Worm (Caenorhabditis elegans) whole organism, young adult: ENCODE results near the gene C17E7.13.
A peak's percentile ranks its signal among the peaks of the same experiment; 100 is the strongest.

Source experiments
- B0019.2 ChIP-seq: fragments of 200-800 bp; sonication (Bioruptor generic); conservative IDR thresholded peaks from 2 replicates; pipeline ENCODE4 v1.3.6; 2022; ENCODE audit warnings: missing genetic modification reagents, missing genetic modification characterization, missing compliant biosample characterization
- B0336.3 ChIP-seq: fragments of 200-800 bp; sonication (Bioruptor generic); IDR thresholded peaks from 2 replicates; pipeline ENCODE4 v1.3.6; 2022; ENCODE audit warnings: missing genetic modification characterization, missing compliant biosample characterization
- C06A6.2 ChIP-seq: fragments of 200-800 bp; sonication (Bioruptor generic); conservative IDR thresholded peaks from 2 replicates; pipeline ENCODE4 v1.3.6; 2022; ENCODE audit warnings: missing genetic modification characterization, missing compliant biosample characterization
- C17E4.6 ChIP-seq: fragments of 200-800 bp; sonication (Bioruptor generic); IDR thresholded peaks from 2 replicates; pipeline ENCODE4 v1.3.6; 2022; ENCODE audit warnings: missing genetic modification reagents, missing genetic modification characterization, missing compliant biosample characterization
- D2030.7 ChIP-seq: fragments of 200-800 bp; sonication (Bioruptor generic); IDR thresholded peaks from 2 replicates; pipeline ENCODE4 v1.3.6; 2022; ENCODE audit warnings: missing genetic modification reagents, missing genetic modification characterization, missing compliant biosample characterization
- F33H1.4 ChIP-seq: fragments of 200-800 bp; sonication (Bioruptor generic); IDR thresholded peaks from 2 replicates; pipeline ENCODE4 v1.3.6; 2022; ENCODE audit warnings: missing genetic modification reagents, missing genetic modification characterization, missing compliant biosample characterization
- F57A8.1 ChIP-seq: fragments of 200-800 bp; sonication (Bioruptor generic); optimal IDR thresholded peaks from 2 replicates; lab custom pipeline; 2018; ENCODE audit warnings: mild to moderate bottlenecking, missing genetic modification characterization, moderate library complexity, missing compliant biosample characterization
- T07F8.4 ChIP-seq: sonication (generic microtip); optimal IDR thresholded peaks from 2 replicates; lab custom pipeline; 2016; ENCODE audit warnings: mild to moderate bottlenecking, missing genetic modification characterization, moderate library complexity, missing compliant biosample characterization
- Y95B8A.8 ChIP-seq: fragments of 200-800 bp; sonication (Bioruptor generic); IDR thresholded peaks from 2 replicates; pipeline ENCODE4 v1.3.6; 2022; ENCODE audit warnings: missing genetic modification reagents, missing genetic modification characterization, missing compliant biosample characterization
- ZK185.1 ChIP-seq: sonication (generic microtip); optimal IDR thresholded peaks from 2 replicates; lab custom pipeline; 2016; ENCODE audit warnings: mild to moderate bottlenecking, missing genetic modification characterization, missing compliant biosample characterization; ENCODE audit not compliant: poor library complexity, severe bottlenecking
- attf-3 ChIP-seq: fragments of 200-800 bp; sonication (Bioruptor generic); conservative IDR thresholded peaks from 2 replicates; pipeline ENCODE4 v1.3.6; 2022; ENCODE audit warnings: missing genetic modification reagents, missing genetic modification characterization, missing compliant biosample characterization
- attf-6 ChIP-seq: fragments of 200-800 bp; sonication (Bioruptor generic); IDR thresholded peaks from 2 replicates; pipeline ENCODE4 v1.3.6; 2022; ENCODE audit warnings: missing genetic modification reagents, missing genetic modification characterization, missing compliant biosample characterization
- bed-2 ChIP-seq: fragments of 200-800 bp; sonication (Bioruptor generic); IDR thresholded peaks from 2 replicates; pipeline ENCODE4 v1.3.6; 2022; ENCODE audit warnings: missing genetic modification reagents, missing genetic modification characterization, missing compliant biosample characterization
- cebp-1 ChIP-seq, 2 experiments: fragments of 200-800 bp in 1 of 2; sonication (Bioruptor generic) in 1 of 2; sonication (generic microtip) in 1 of 2; IDR thresholded peaks in 1 of 2; optimal IDR thresholded peaks in 1 of 2; 2 replicates each; pipeline versions ENCODE4 v1.3.6 to Lab custom; 2017 to 2022; ENCODE audit warnings: missing compliant biosample characterization in 2 of 2, missing genetic modification characterization in 2 of 2, mild to moderate bottlenecking in 1 of 2, missing genetic modification reagents in 1 of 2, moderate library complexity in 1 of 2
- ceh-27 ChIP-seq: fragments of 200-800 bp; sonication (Bioruptor generic); optimal IDR thresholded peaks from 2 replicates; lab custom pipeline; 2018; ENCODE audit warnings: mild to moderate bottlenecking, missing genetic modification characterization, moderate library complexity, missing compliant biosample characterization
- ceh-40 ChIP-seq: fragments of 200-800 bp; sonication (Bioruptor generic); IDR thresholded peaks from 2 replicates; pipeline ENCODE4 v1.3.6; 2022; ENCODE audit warnings: missing genetic modification characterization, missing compliant biosample characterization
- ceh-79 ChIP-seq: sonication (generic microtip); optimal IDR thresholded peaks from 2 replicates; lab custom pipeline; 2017; ENCODE audit warnings: mild to moderate bottlenecking, missing genetic modification characterization, missing compliant biosample characterization
- dpff-1 ChIP-seq: sonication (generic microtip); optimal IDR thresholded peaks from 2 replicates; lab custom pipeline; 2017; ENCODE audit warnings: mild to moderate bottlenecking, missing genetic modification characterization, missing compliant biosample characterization
- efl-1 ChIP-seq: fragments of 150-350 bp; optimal IDR thresholded peaks from 2 replicates; lab custom pipeline; 2014; ENCODE audit warnings: missing biosample characterization, missing genetic modification reagents, missing genetic modification characterization
- egl-18 ChIP-seq: fragments of 200-800 bp; sonication (Bioruptor generic); IDR thresholded peaks from 2 replicates; pipeline ENCODE4 v1.3.6; 2022; ENCODE audit warnings: missing genetic modification reagents, missing genetic modification characterization, missing compliant biosample characterization
- egl-44 ChIP-seq: fragments of 200-800 bp; sonication (Bioruptor generic); IDR thresholded peaks from 2 replicates; pipeline ENCODE4 v1.3.6; 2022; ENCODE audit warnings: missing genetic modification reagents, missing genetic modification characterization, missing compliant biosample characterization
- egrh-3 ChIP-seq: fragments of 200-800 bp; sonication (Bioruptor generic); IDR thresholded peaks from 2 replicates; pipeline ENCODE4 v1.3.6; 2022; ENCODE audit warnings: missing genetic modification reagents, missing genetic modification characterization, missing compliant biosample characterization
- ets-4 ChIP-seq: fragments of 200-800 bp; sonication (Bioruptor generic); optimal IDR thresholded peaks from 2 replicates; lab custom pipeline; 2018; ENCODE audit warnings: mild to moderate bottlenecking, missing genetic modification characterization, missing compliant biosample characterization
- hlh-12 ChIP-seq: sonication (generic microtip); optimal IDR thresholded peaks from 2 replicates; lab custom pipeline; 2016; ENCODE audit warnings: missing genetic modification characterization, missing compliant biosample characterization
- hmg-20 ChIP-seq: fragments of 200-800 bp; sonication (Bioruptor generic); IDR thresholded peaks from 2 replicates; pipeline ENCODE4 v1.3.6; 2022; ENCODE audit warnings: missing genetic modification reagents, missing genetic modification characterization, missing compliant biosample characterization
- hrde-1 ChIP-seq: sonication (generic microtip); optimal IDR thresholded peaks from 2 replicates; lab custom pipeline; 2016; ENCODE audit warnings: missing genetic modification characterization, mild to moderate bottlenecking, missing compliant biosample characterization, moderate library complexity, missing genotype, missing genetic modification reagents, borderline replicate concordance
- let-526 ChIP-seq: fragments of 200-800 bp; sonication (Bioruptor generic); IDR thresholded peaks from 2 replicates; pipeline ENCODE4 v1.3.6; 2022; ENCODE audit warnings: missing genetic modification reagents, missing genetic modification characterization, missing compliant biosample characterization
- let-607 ChIP-seq, 2 experiments: fragments of 200-800 bp in 1 of 2; sonication (Bioruptor generic) in 1 of 2; sonication (generic microtip) in 1 of 2; optimal IDR thresholded peaks; 2 replicates each; lab custom pipeline; 2016 to 2018; ENCODE audit warnings: mild to moderate bottlenecking in 2 of 2, missing compliant biosample characterization in 2 of 2, missing genetic modification characterization in 2 of 2, moderate library complexity in 2 of 2, missing genotype in 1 of 2
- lin-26 ChIP-seq: fragments of 200-800 bp; sonication (Bioruptor generic); IDR thresholded peaks from 2 replicates; pipeline ENCODE4 v1.3.6; 2022; ENCODE audit warnings: missing genetic modification reagents, missing genetic modification characterization, missing compliant biosample characterization
- lin-54 ChIP-seq: fragments of 200-800 bp; sonication (Bioruptor generic); optimal IDR thresholded peaks from 2 replicates; lab custom pipeline; 2018; ENCODE audit warnings: mild to moderate bottlenecking, missing genetic modification characterization, missing compliant biosample characterization
- lir-1 ChIP-seq: fragments of 200-800 bp; sonication (Bioruptor generic); conservative IDR thresholded peaks from 2 replicates; pipeline ENCODE4 v1.3.6; 2022; ENCODE audit warnings: missing genetic modification reagents, missing genetic modification characterization, missing compliant biosample characterization
- madf-8 ChIP-seq: fragments of 200-800 bp; sonication (Bioruptor generic); conservative IDR thresholded peaks from 2 replicates; pipeline ENCODE4 v1.3.6; 2022; ENCODE audit warnings: missing genetic modification reagents, missing genetic modification characterization, missing compliant biosample characterization
- mcd-1 ChIP-seq: fragments of 200-800 bp; sonication (Bioruptor generic); IDR thresholded peaks from 2 replicates; pipeline ENCODE4 v1.3.6; 2022; ENCODE audit warnings: missing genetic modification reagents, missing genetic modification characterization, missing compliant biosample characterization
- mel-28 ChIP-seq: sonication (generic microtip); optimal IDR thresholded peaks from 2 replicates; lab custom pipeline; 2016; ENCODE audit warnings: borderline replicate concordance, mild to moderate bottlenecking, missing genetic modification characterization, missing compliant biosample characterization
- mes-4 ChIP-seq: sonication (generic microtip); optimal IDR thresholded peaks from 2 replicates; lab custom pipeline; 2016; ENCODE audit warnings: missing genotype, missing genetic modification characterization, missing compliant biosample characterization
- mxl-1 ChIP-seq: sonication (generic microtip); optimal IDR thresholded peaks from 2 replicates; lab custom pipeline; 2016; ENCODE audit warnings: missing genetic modification characterization, missing compliant biosample characterization
- nfya-2 ChIP-seq: fragments of 200-800 bp; sonication (Bioruptor generic); IDR thresholded peaks from 2 replicates; pipeline ENCODE4 v1.3.6; 2022; ENCODE audit warnings: missing genetic modification reagents, missing genetic modification characterization, missing compliant biosample characterization
- nfyb-1 ChIP-seq: fragments of 200-800 bp; sonication (Bioruptor generic); IDR thresholded peaks from 2 replicates; pipeline ENCODE4 v1.3.6; 2022; ENCODE audit warnings: missing genetic modification reagents, missing genetic modification characterization, missing compliant biosample characterization
- nhr-27 ChIP-seq: fragments of 200-800 bp; sonication (Bioruptor generic); optimal IDR thresholded peaks from 2 replicates; lab custom pipeline; 2018; ENCODE audit warnings: mild to moderate bottlenecking, missing genetic modification characterization, moderate library complexity, missing compliant biosample characterization
- sdz-38 ChIP-seq: sonication (generic microtip); optimal IDR thresholded peaks from 2 replicates; lab custom pipeline; 2016; ENCODE audit warnings: missing genotype, missing genetic modification characterization, missing compliant biosample characterization
- snpc-4 ChIP-seq, 5 experiments: fragments of 150-350 bp in 1 of 5; sonication (generic microtip) in 4 of 5; optimal IDR thresholded peaks; 2 replicates each; lab custom pipeline; 2014 to 2018; ENCODE audit warnings: missing genetic modification characterization in 5 of 5, missing biosample characterization in 3 of 5, antibody characterized with exemption in 2 of 5, mild to moderate bottlenecking in 2 of 5, missing compliant biosample characterization in 2 of 5, missing genotype in 2 of 5, moderate library complexity in 2 of 5, missing genetic modification reagents in 1 of 5
- sptf-2 ChIP-seq: fragments of 200-800 bp; sonication (Bioruptor generic); optimal IDR thresholded peaks from 2 replicates; lab custom pipeline; 2018; ENCODE audit warnings: mild to moderate bottlenecking, missing genetic modification characterization, missing compliant biosample characterization
- tbp1 ChIP-seq: fragments of 200-800 bp; sonication (Bioruptor generic); optimal IDR thresholded peaks from 2 replicates; lab custom pipeline; 2018; ENCODE audit warnings: mild to moderate bottlenecking, missing genetic modification characterization, missing compliant biosample characterization
- tbx-9 ChIP-seq: sonication (generic microtip); optimal IDR thresholded peaks from 2 replicates; lab custom pipeline; 2016; ENCODE audit warnings: borderline replicate concordance, missing genetic modification characterization, inconsistent platforms, missing compliant biosample characterization
- tlf-1 ChIP-seq: fragments of 200-800 bp; sonication (Bioruptor generic); optimal IDR thresholded peaks from 2 replicates; lab custom pipeline; 2018; ENCODE audit warnings: mild to moderate bottlenecking, missing genetic modification characterization, missing compliant biosample characterization
- ztf-26 ChIP-seq: sonication (generic microtip); optimal IDR thresholded peaks from 2 replicates; lab custom pipeline; 2017; ENCODE audit warnings: missing genetic modification characterization, missing compliant biosample characterization
- ztf-28 ChIP-seq: fragments of 200-800 bp; sonication (Bioruptor generic); IDR thresholded peaks from 2 replicates; pipeline ENCODE4 v1.3.6; 2022; ENCODE audit warnings: missing genetic modification reagents, missing genetic modification characterization, missing compliant biosample characterization
- ztf-6 ChIP-seq: fragments of 200-800 bp; sonication (Bioruptor generic); IDR thresholded peaks from 2 replicates; pipeline ENCODE4 v1.3.6; 2022; ENCODE audit warnings: missing genetic modification reagents, missing genetic modification characterization, missing compliant biosample characterization

C17E7.13 gene

ce11 chrV:3892361-3892904 is 3.3 kb upstream of the C17E7.13 start, which contains the start of gene C17E7.4 (continued):
- no peak for TF ChIP-seq nfya-2 (GFP tag; lab: Robert Waterston, UW)
- no peak for TF ChIP-seq ceh-79 (tag; lab: Kevin White, UChicago)
- TF ChIP-seq tlf-1 (GFP tag; lab: Kevin White, UChicago), result no peak
- no peak for TF ChIP-seq mcd-1 (GFP tag; lab: Robert Waterston, UW)
- no peak for TF ChIP-seq attf-6
- TF ChIP-seq ztf-6, result no peak
- peak; percentile 89 for TF ChIP-seq efl-1 (GFP tag; lab: Kevin White, UChicago)
- TF ChIP-seq nhr-27, result no peak
- TF ChIP-seq hlh-12 (tag; lab: Kevin White, UChicago), result no peak
- no peak for TF ChIP-seq tbp1 (GFP tag; lab: Kevin White, UChicago)
- TF ChIP-seq B0336.3 (GFP tag; lab: Robert Waterston, UW), result no peak
- TF ChIP-seq nfyb-1 (GFP tag; lab: Robert Waterston, UW), result no peak
- TF ChIP-seq D2030.7 (GFP tag; lab: Robert Waterston, UW), result peak; percentile 47; the same call in 1 of the 2 replicates
- no peak for TF ChIP-seq let-526
- TF ChIP-seq ZK185.1 (tag; lab: Kevin White, UChicago), result no peak
- TF ChIP-seq dpff-1 (tag; lab: Kevin White, UChicago), result no peak
- TF ChIP-seq egrh-3 (GFP tag; lab: Robert Waterston, UW), result peak; percentile 70
- TF ChIP-seq hmg-20 (GFP tag; lab: Robert Waterston, UW), result no peak
- no peak for TF ChIP-seq T07F8.4
- no peak for TF ChIP-seq mes-4 (tag; lab: Kevin White, UChicago)
- TF ChIP-seq sptf-2, result no peak
- TF ChIP-seq ztf-28 (GFP tag; lab: Robert Waterston, UW), result no peak
- TF ChIP-seq attf-3 (GFP tag; lab: Robert Waterston, UW), result no peak
- TF ChIP-seq let-607 (tag; optimal IDR thresholded peaks at IDR 0.05; lab: Kevin White, UChicago), result no peak
- TF ChIP-seq ceh-27 (GFP tag; lab: Kevin White, UChicago), result no peak
- TF ChIP-seq F33H1.4 (GFP tag; lab: Robert Waterston, UW), result no peak
- TF ChIP-seq lin-26, result no peak
- no peak for TF ChIP-seq sdz-38 (tag; lab: Kevin White, UChicago)
- no peak for TF ChIP-seq egl-44
- no peak for TF ChIP-seq lin-54 (GFP tag; lab: Kevin White, UChicago)
- TF ChIP-seq lir-1 (GFP tag; lab: Robert Waterston, UW), result no peak
- no peak for TF ChIP-seq ceh-40 (GFP tag; lab: Robert Waterston, UW)
- TF ChIP-seq mel-28 (tag; lab: Kevin White, UChicago), result no peak
- no peak for TF ChIP-seq egl-18 (GFP tag; lab: Robert Waterston, UW)
- no peak for TF ChIP-seq cebp-1 (GFP tag; IDR thresholded peaks at IDR 0.05; lab: Robert Waterston, UW)
- TF ChIP-seq cebp-1 (tag; optimal IDR thresholded peaks at IDR 0.05; lab: Kevin White, UChicago), result no peak
- no peak for TF ChIP-seq Y95B8A.8 (GFP tag; lab: Robert Waterston, UW)
- no peak for TF ChIP-seq F57A8.1 (GFP tag; lab: Kevin White, UChicago)
- no peak for TF ChIP-seq C17E4.6
- no peak for TF ChIP-seq snpc-4 (GFP tag; optimal IDR thresholded peaks at IDR 0.05; lab: Kevin White, UChicago)
- no peak for TF ChIP-seq snpc-4 (tag; optimal IDR thresholded peaks at IDR 0.05; lab: Kevin White, UChicago)
- no peak for TF ChIP-seq tbx-9
- TF ChIP-seq ztf-26 (tag; lab: Kevin White, UChicago), result no peak
- TF ChIP-seq ets-4 (GFP tag; lab: Kevin White, UChicago), result no peak
- TF ChIP-seq C06A6.2, result no peak
- TF ChIP-seq bed-2, result no peak
- no peak for TF ChIP-seq mxl-1
- no peak for TF ChIP-seq hrde-1 (tag; lab: Kevin White, UChicago)
- peak; percentile 72 for TF ChIP-seq madf-8
- TF ChIP-seq B0019.2 (GFP tag; lab: Robert Waterston, UW), result no peak
